Fruit fly (Drosophila melanogaster): ENCODE data around the gene Eig71Ek.

DNA sequence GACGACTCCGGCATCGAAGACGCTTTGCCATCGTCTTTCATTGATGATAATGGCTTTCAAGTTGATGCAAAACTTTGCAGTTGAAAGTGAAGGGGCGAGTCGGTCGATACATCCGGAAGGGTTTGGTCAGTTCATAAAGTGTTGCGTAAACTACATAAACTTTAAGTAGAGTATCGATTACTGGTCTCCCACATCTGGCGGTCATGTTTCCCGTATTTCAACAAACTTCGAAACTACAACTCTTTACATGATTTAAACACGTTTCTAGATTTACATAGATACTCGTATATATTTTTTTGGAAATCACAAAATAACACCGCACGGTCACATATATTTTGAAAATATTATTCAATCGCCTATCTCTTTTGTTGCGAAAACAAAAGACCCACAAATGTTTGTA, 26.8 kb downstream of the Eig71Ek start, which contains the start of gene CG34452:
- TF ChIP-seq Ets98B (GFP tag; IDR thresholded peaks at IDR 0.05): no peak
- TF ChIP-seq CG14655 (GFP tag; optimal IDR thresholded peaks at IDR 0.05): no peak
- TF ChIP-seq CG9948 (tag; optimal IDR thresholded peaks at IDR 0.05): no peak
- TF ChIP-seq CG12605 (GFP tag; IDR thresholded peaks at IDR 0.05): no peak
- TF ChIP-seq Pif1A (GFP tag; optimal IDR thresholded peaks at IDR 0.05): no peak
- no peak for TF ChIP-seq rn (GFP tag; IDR thresholded peaks at IDR 0.05)
- no peak for TF ChIP-seq D1 (tag; optimal IDR thresholded peaks at IDR 0.05)
- no peak for TF ChIP-seq CG13204 (GFP tag; optimal IDR thresholded peaks at IDR 0.05)
- TF ChIP-seq Snoo (tag; optimal IDR thresholded peaks at IDR 0.05): no peak
- TF ChIP-seq CG15710 (tag; optimal IDR thresholded peaks at IDR 0.05): no peak
- no peak for TF ChIP-seq EcR (GFP tag; optimal IDR thresholded peaks at IDR 0.05)
- TF ChIP-seq CG10348 (GFP tag; IDR thresholded peaks at IDR 0.05): no peak

Data from whole organism, pupa.